Fruit fly (Drosophila melanogaster) whole organism, embryonic: Measurements from ENCODE around the gene nanos.

Source experiments
- CG10321 ChIP-seq: fragments of 200-800 bp; sonication (Bioruptor generic); IDR thresholded peaks from 2 replicates; pipeline ENCODE4 v1.3.6; 2022; ENCODE audit warnings: missing biosample characterization, missing genetic modification characterization
- CG10654 ChIP-seq: fragments of 200-800 bp; sonication (Bioruptor generic); optimal IDR thresholded peaks from 2 replicates; lab custom pipeline; 2016; ENCODE audit warnings: missing biosample characterization, missing genetic modification characterization
- CG11504 ChIP-seq: fragments of 200-800 bp; sonication (Bioruptor generic); optimal IDR thresholded peaks from 3 replicates; lab custom pipeline; 2019; ENCODE audit warnings: missing biosample characterization, mild to moderate bottlenecking, missing genetic modification characterization, moderate library complexity
- CG11723 ChIP-seq: fragments of 200-800 bp; sonication (Bioruptor generic); optimal IDR thresholded peaks from 2 replicates; lab custom pipeline; 2017; ENCODE audit warnings: missing biosample characterization, mild to moderate bottlenecking, missing genetic modification characterization
- CG12769 ChIP-seq: fragments of 200-800 bp; sonication (Bioruptor generic); optimal IDR thresholded peaks from 2 replicates; lab custom pipeline; 2019; ENCODE audit warnings: missing biosample characterization, mild to moderate bottlenecking, missing genetic modification characterization, moderate library complexity
- CG13123 ChIP-seq: fragments of 200-800 bp; sonication (Bioruptor generic); optimal IDR thresholded peaks from 2 replicates; lab custom pipeline; 2016; ENCODE audit warnings: missing biosample characterization, missing genetic modification characterization
- CG14014 ChIP-seq: fragments of 200-800 bp; sonication (Bioruptor generic); IDR thresholded peaks from 2 replicates; pipeline ENCODE4 v1.3.6; 2022; ENCODE audit warnings: missing biosample characterization, missing genetic modification characterization
- CG14965 ChIP-seq: fragments of 200-800 bp; sonication (Bioruptor generic); optimal IDR thresholded peaks from 2 replicates; lab custom pipeline; 2016; ENCODE audit warnings: missing biosample characterization, missing genetic modification characterization, borderline replicate concordance
- CG15269 ChIP-seq: fragments of 200-800 bp; sonication (Bioruptor generic); optimal IDR thresholded peaks from 2 replicates; lab custom pipeline; 2018; ENCODE audit warnings: missing biosample characterization, mild to moderate bottlenecking, missing genetic modification characterization, moderate library complexity
- CG15514 ChIP-seq: fragments of 200-800 bp; sonication (Bioruptor generic); optimal IDR thresholded peaks from 3 replicates; lab custom pipeline; 2017; ENCODE audit warnings: missing biosample characterization, missing genetic modification characterization, mild to moderate bottlenecking, moderate library complexity, missing genetic modification reagents
- CG17385 ChIP-seq: fragments of 200-800 bp; sonication (Bioruptor generic); optimal IDR thresholded peaks from 3 replicates; lab custom pipeline; 2018; ENCODE audit warnings: missing biosample characterization, mild to moderate bottlenecking, missing genetic modification characterization
- CG18599 ChIP-seq: fragments of 200-800 bp; sonication (Bioruptor generic); optimal IDR thresholded peaks from 3 replicates; lab custom pipeline; 2017; ENCODE audit warnings: missing biosample characterization, missing genetic modification characterization, mild to moderate bottlenecking, moderate library complexity, missing genetic modification reagents
- CG30403 ChIP-seq: fragments of 200-800 bp; sonication (Bioruptor generic); optimal IDR thresholded peaks from 3 replicates; lab custom pipeline; 2016; ENCODE audit warnings: missing biosample characterization, missing genetic modification characterization
- CG31224 ChIP-seq: fragments of 200-800 bp; sonication (Bioruptor generic); IDR thresholded peaks from 2 replicates; pipeline ENCODE4 v1.3.6; 2022; ENCODE audit warnings: missing biosample characterization, missing genetic modification characterization
- CG31365 ChIP-seq: fragments of 200-800 bp; sonication (Bioruptor generic); optimal IDR thresholded peaks from 2 replicates; lab custom pipeline; 2018; ENCODE audit warnings: missing biosample characterization, mild to moderate bottlenecking, missing genetic modification characterization
- CG34224 ChIP-seq: fragments of 200-800 bp; sonication (Bioruptor generic); IDR thresholded peaks from 3 replicates; pipeline ENCODE4 v1.3.6; 2022; ENCODE audit warnings: missing biosample characterization, missing genetic modification characterization; ENCODE audit not compliant: partially characterized antibody
- CG5953 ChIP-seq: fragments of 200-800 bp; sonication (Bioruptor generic); IDR thresholded peaks from 2 replicates; pipeline ENCODE4 v1.3.6; 2022; ENCODE audit warnings: missing biosample characterization, missing genetic modification characterization
- CG6175 ChIP-seq: fragments of 200-800 bp; sonication (Bioruptor generic); IDR thresholded peaks from 3 replicates; pipeline ENCODE4 v1.3.6; 2022; ENCODE audit warnings: missing biosample characterization, missing genetic modification characterization
- Doc2 ChIP-seq: fragments of 200-800 bp; sonication (Bioruptor generic); IDR thresholded peaks from 2 replicates; pipeline ENCODE4 v1.3.6; 2022; ENCODE audit warnings: missing biosample characterization, missing genetic modification characterization
- Doc3 ChIP-seq: fragments of 200-800 bp; sonication (Bioruptor generic); IDR thresholded peaks from 3 replicates; pipeline ENCODE4 v1.3.6; 2022; ENCODE audit warnings: missing biosample characterization, missing genetic modification characterization; ENCODE audit not compliant: partially characterized antibody
- Ets65A ChIP-seq: fragments of 200-800 bp; sonication (Bioruptor generic); peaks from one replicate; lab custom pipeline; 2016; ENCODE audit warnings: missing biosample characterization, missing genetic modification characterization
- HLHmδ ChIP-seq: fragments of 200-800 bp; sonication (Bioruptor generic); optimal IDR thresholded peaks from 2 replicates; lab custom pipeline; 2018; ENCODE audit warnings: missing biosample characterization, mild to moderate bottlenecking, missing genetic modification characterization, moderate library complexity
- Hsf ChIP-seq: fragments of 200-800 bp; sonication (Bioruptor generic); optimal IDR thresholded peaks from 3 replicates; lab custom pipeline; 2016; ENCODE audit warnings: missing biosample characterization, missing genetic modification characterization
- MBD-R2 ChIP-seq: fragments of 200-800 bp; sonication (Bioruptor generic); IDR thresholded peaks from 2 replicates; pipeline ENCODE4 v1.3.6; 2022; ENCODE audit warnings: missing biosample characterization, missing genetic modification characterization
- Med ChIP-seq: fragments of 200-800 bp; sonication (Bioruptor generic); peaks from one replicate; lab custom pipeline; 2016; ENCODE audit warnings: missing biosample characterization, missing genetic modification characterization, mild to moderate bottlenecking, inconsistent platforms, moderate library complexity
- NfI ChIP-seq: fragments of 200-800 bp; sonication (Bioruptor generic); optimal IDR thresholded peaks from 3 replicates; lab custom pipeline; 2018; ENCODE audit warnings: missing biosample characterization, mild to moderate bottlenecking, missing genetic modification characterization, moderate library complexity
- Oli ChIP-seq: fragments of 200-800 bp; sonication (Bioruptor generic); optimal IDR thresholded peaks from 2 replicates; lab custom pipeline; 2018; ENCODE audit warnings: missing biosample characterization, mild to moderate bottlenecking, missing genetic modification characterization, moderate library complexity
- Xrp1 ChIP-seq: fragments of 200-800 bp; sonication (Bioruptor generic); IDR thresholded peaks from 2 replicates; pipeline ENCODE4 v1.3.6; 2022; ENCODE audit warnings: missing biosample characterization, missing genetic modification characterization
- al ChIP-seq: fragments of 200-800 bp; sonication (Bioruptor generic); IDR thresholded peaks from 2 replicates; pipeline ENCODE4 v1.3.6; 2022; ENCODE audit warnings: missing biosample characterization, missing genetic modification characterization
- bsh ChIP-seq, 2 experiments: fragments of 200-800 bp; sonication (Bioruptor generic); optimal IDR thresholded peaks; 2 replicates each; lab custom pipeline; 2017 to 2018; ENCODE audit warnings: mild to moderate bottlenecking in 2 of 2, missing biosample characterization in 2 of 2, missing genetic modification characterization in 2 of 2, moderate library complexity in 1 of 2
- cato ChIP-seq: fragments of 200-800 bp; sonication (Bioruptor generic); optimal IDR thresholded peaks from 2 replicates; lab custom pipeline; 2016; ENCODE audit warnings: missing biosample characterization, missing genetic modification characterization, borderline replicate concordance
- chm ChIP-seq: fragments of 200-800 bp; sonication (Bioruptor generic); IDR thresholded peaks from 2 replicates; pipeline ENCODE4 v1.3.6; 2022; ENCODE audit warnings: missing biosample characterization, missing genetic modification characterization
- ci ChIP-seq: fragments of 200-800 bp; sonication (Bioruptor generic); IDR thresholded peaks from 3 replicates; pipeline ENCODE4 v1.3.6; 2022; ENCODE audit warnings: missing biosample characterization, missing genetic modification characterization
- dimm ChIP-seq: fragments of 200-800 bp; sonication (Bioruptor generic); IDR thresholded peaks from 2 replicates; pipeline ENCODE4 v1.3.6; 2022; ENCODE audit warnings: missing biosample characterization, missing genetic modification characterization
- fd3F ChIP-seq: fragments of 200-800 bp; sonication (Bioruptor generic); optimal IDR thresholded peaks from 2 replicates; lab custom pipeline; 2018; ENCODE audit warnings: missing biosample characterization, mild to moderate bottlenecking, missing genetic modification characterization, moderate library complexity
- ken ChIP-seq: fragments of 200-800 bp; sonication (Bioruptor generic); IDR thresholded peaks from 3 replicates; pipeline ENCODE4 v1.3.6; 2022; ENCODE audit warnings: missing biosample characterization, missing genetic modification characterization
- lab ChIP-seq: fragments of 200-800 bp; sonication (Bioruptor generic); optimal IDR thresholded peaks from 3 replicates; lab custom pipeline; 2017; ENCODE audit warnings: missing biosample characterization, missing genetic modification characterization, mild to moderate bottlenecking, moderate library complexity, missing genetic modification reagents
- oc ChIP-seq: fragments of 200-800 bp; sonication (Bioruptor generic); optimal IDR thresholded peaks from 2 replicates; lab custom pipeline; 2018; ENCODE audit warnings: missing biosample characterization, mild to moderate bottlenecking, missing genetic modification characterization, moderate library complexity
- pan ChIP-seq, 4 experiments: fragments of >200 bp in 3 of 4; fragments of 200-800 bp in 1 of 4; sonication (Bioruptor generic) in 1 of 4; optimal IDR thresholded peaks in 3 of 4; IDR thresholded peaks in 1 of 4; 2 replicates each; pipeline versions ENCODE4 v1.3.6 to Lab custom; 2017 to 2022; ENCODE audit warnings: missing biosample characterization in 2 of 4, missing genetic modification characterization in 2 of 4, mixed read lengths in 1 of 4
- peb ChIP-seq: fragments of 200-800 bp; sonication (Bioruptor generic); IDR thresholded peaks from 2 replicates; pipeline ENCODE4 v1.3.6; 2022; ENCODE audit warnings: missing biosample characterization, missing genetic modification characterization
- phol ChIP-seq: fragments of 200-800 bp; sonication (Bioruptor generic); optimal IDR thresholded peaks from 3 replicates; lab custom pipeline; 2018; ENCODE audit warnings: missing biosample characterization, mild to moderate bottlenecking, missing genetic modification characterization, moderate library complexity
- sc ChIP-seq, 3 experiments: fragments of >200 bp in 2 of 3; fragments of 200-800 bp in 1 of 3; sonication (Bioruptor generic) in 1 of 3; optimal IDR thresholded peaks; 2 replicates in 2 of 3; 3 replicates in 1 of 3; lab custom pipeline; 2017; ENCODE audit warnings: mild to moderate bottlenecking in 1 of 3, missing biosample characterization in 1 of 3, missing genetic modification characterization in 1 of 3, missing genetic modification reagents in 1 of 3
- sisA ChIP-seq: fragments of 200-800 bp; sonication (Bioruptor generic); IDR thresholded peaks from 2 replicates; pipeline ENCODE4 v1.3.6; 2022; ENCODE audit warnings: missing biosample characterization, missing genetic modification characterization
- slbo ChIP-seq: fragments of 200-800 bp; sonication (Bioruptor generic); IDR thresholded peaks from 2 replicates; pipeline ENCODE4 v1.3.6; 2022; ENCODE audit warnings: missing biosample characterization, missing genetic modification characterization
- sob ChIP-seq: fragments of 200-800 bp; sonication (Bioruptor generic); IDR thresholded peaks from 2 replicates; pipeline ENCODE4 v1.3.6; 2022; ENCODE audit warnings: missing biosample characterization, missing genetic modification characterization
- tio ChIP-seq: fragments of 200-800 bp; sonication (Bioruptor generic); optimal IDR thresholded peaks from 2 replicates; lab custom pipeline; 2017; ENCODE audit warnings: missing biosample characterization, missing genetic modification characterization, inconsistent platforms

The nanos gene

dm6 chr3R:19151848-19152787, 4.9 kb upstream of the nanos start (continued):
- TF ChIP-seq CG18599 (GFP tag; lab: Kevin White, UChicago) (peak; percentile 30), slbo (GFP tag; lab: Robert Waterston, UW) (peak; percentile 78), CG11504 (peak; percentile 53), fd3F (GFP tag; lab: Kevin White, UChicago) (peak; percentile 25), cato (GFP tag; lab: Kevin White, UChicago) (no peak), CG12769 (peak; percentile 9), Doc2 (GFP tag; lab: Robert Waterston, UW) (no peak), lab (GFP tag; lab: Kevin White, UChicago) (peak; percentile 61), CG11723 (GFP tag; lab: Kevin White, UChicago) (no peak), HLHmδ (GFP tag; lab: Kevin White, UChicago) (no peak), Xrp1 (peak; percentile 50; the same call in 1 of the 2 replicates), Oli (peak; percentile 33), CG14965 (GFP tag; lab: Kevin White, UChicago) (no peak), chm (no peak), MBD-R2 (GFP tag; lab: Robert Waterston, UW) (peak; percentile 17; the same call in 1 of the 2 replicates), CG31224 (peak; percentile 58), dimm (GFP tag; lab: Robert Waterston, UW) (0 out of 2 replicates have a peak, but pooled peaks have one; percentile 22), CG14014 (peak; percentile 57), oc (tag; lab: Kevin White, UChicago) (peak; percentile 35), CG15269 (tag; lab: Kevin White, UChicago) (peak; percentile 60), CG34224 (GFP tag; lab: Robert Waterston, UW) (no peak), CG15514 (no peak), sisA (GFP tag; lab: Robert Waterston, UW) (peak; percentile 47; the same call in 1 of the 2 replicates), CG10321 (GFP tag; lab: Robert Waterston, UW) (peak; percentile 53; the same call in 1 of the 2 replicates), CG17385 (peak; percentile 16), CG31365 (no peak), CG6175 (no peak), CG13123 (no peak), peb (0 out of 2 replicates have a peak, but pooled peaks have one; percentile 37), CG10654 (peak; percentile 2), sob (GFP tag; lab: Robert Waterston, UW) (peak; percentile 55), NfI (GFP tag; lab: Kevin White, UChicago) (peak; percentile 18), tio (GFP tag; lab: Kevin White, UChicago) (peak; percentile 28), ci (GFP tag; lab: Robert Waterston, UW) (peak; percentile 70), Ets65A (GFP tag; lab: Kevin White, UChicago) (no peak), Hsf (GFP tag; lab: Kevin White, UChicago) (no peak), ken (peak; percentile 29; the same call in 1 of the 3 replicates), bsh (GFP tag; optimal IDR thresholded peaks at IDR 0.05; lab: Kevin White, UChicago) (peak in 1 of 2 experiments; percentile 33), phol (tag; lab: Kevin White, UChicago) (peak; percentile 28), al (GFP tag; lab: Robert Waterston, UW) (peak; percentile 49; the same call in 1 of the 2 replicates), sc (optimal IDR thresholded peaks at IDR 0.05; lab: Kevin White, UChicago) (no peak), sc (GFP tag; optimal IDR thresholded peaks at IDR 0.05; lab: Kevin White, UChicago) (no peak), Doc3 (GFP tag; lab: Robert Waterston, UW) (no peak), pan (optimal IDR thresholded peaks at IDR 0.05; lab: Kevin White, UChicago) (no peak), pan (GFP tag; optimal IDR thresholded peaks at IDR 0.05 in 1 of 2, IDR thresholded peaks at IDR 0.05 in 1 of 2) (peak in 1 of 2 experiments; percentile 60), CG5953 (GFP tag; lab: Robert Waterston, UW) (peak; percentile 36; the same call in 1 of the 2 replicates), CG30403 (GFP tag; lab: Kevin White, UChicago) (peak; percentile 13), Med (peak; percentile 66)
